Worm (Caenorhabditis elegans) whole organism, L1 larva: Measurements from ENCODE around the gene C24H12.4.

Experiments used
- C04F5.9 ChIP-seq: sonication (generic microtip); optimal IDR thresholded peaks from 2 replicates; lab custom pipeline; 2016; ENCODE audit warnings: missing genetic modification characterization, missing compliant biosample characterization
- C16A3.4 ChIP-seq: fragments of 150-350 bp; optimal IDR thresholded peaks from 2 replicates; lab custom pipeline; 2014; ENCODE audit warnings: missing biosample characterization, missing genetic modification characterization
- Y116A8C.19 ChIP-seq: sonication (generic microtip); optimal IDR thresholded peaks from 2 replicates; lab custom pipeline; 2016; ENCODE audit warnings: missing compliant biosample characterization, missing genetic modification characterization, borderline replicate concordance
- aha-1 ChIP-seq: fragments of 150-350 bp; optimal IDR thresholded peaks from 2 replicates; lab custom pipeline; 2014; ENCODE audit warnings: missing biosample characterization, missing genetic modification characterization
- alr-1 ChIP-seq: fragments of 200-800 bp; sonication (Bioruptor generic); optimal IDR thresholded peaks from 2 replicates; lab custom pipeline; 2018; ENCODE audit warnings: borderline replicate concordance, mild to moderate bottlenecking, missing genetic modification characterization, missing compliant biosample characterization
- aly-2 ChIP-seq: fragments of 150-350 bp; optimal IDR thresholded peaks from 2 replicates; lab custom pipeline; 2014; ENCODE audit warnings: missing biosample characterization, missing genetic modification characterization
- ceh-82 ChIP-seq, 3 experiments: fragments of 150-350 bp in 1 of 3; sonication (generic microtip) in 2 of 3; optimal IDR thresholded peaks; 2 replicates each; lab custom pipeline; 2014 to 2017; ENCODE audit warnings: missing biosample characterization in 3 of 3, missing genetic modification characterization in 3 of 3
- ceh-90 ChIP-seq: sonication (generic microtip); optimal IDR thresholded peaks from 2 replicates; lab custom pipeline; 2016; ENCODE audit warnings: missing genetic modification characterization, missing compliant biosample characterization
- dpl-1 ChIP-seq, 3 experiments: fragments of 150-350 bp in 2 of 3; sonication (generic microtip) in 1 of 3; optimal IDR thresholded peaks; 2 replicates each; lab custom pipeline; 2014 to 2017; ENCODE audit warnings: missing biosample characterization in 3 of 3, missing genetic modification characterization in 3 of 3, missing genetic modification reagents in 3 of 3
- efl-1 ChIP-seq, 4 experiments: fragments of 150-350 bp; optimal IDR thresholded peaks in 3 of 4; peaks in 1 of 4; 1 replicate in 1 of 4; 2 replicates in 3 of 4; lab custom pipeline; 2014; ENCODE audit warnings: missing biosample characterization in 2 of 4, missing genetic modification characterization in 2 of 4, missing genetic modification reagents in 2 of 4
- egl-13 ChIP-seq: sonication (generic microtip); optimal IDR thresholded peaks from 2 replicates; lab custom pipeline; 2016; ENCODE audit warnings: missing genotype, missing genetic modification reagents, missing genetic modification characterization, missing compliant biosample characterization
- egl-27 ChIP-seq, 2 experiments: fragments of 150-350 bp in 1 of 2; sonication (generic microtip); optimal IDR thresholded peaks; 3 replicates each; lab custom pipeline; 2017 to 2018; ENCODE audit warnings: missing biosample characterization in 2 of 2, missing genetic modification characterization in 2 of 2, missing genetic modification reagents in 2 of 2
- elt-2 ChIP-seq: sonication (generic microtip); optimal IDR thresholded peaks from 2 replicates; lab custom pipeline; 2016; ENCODE audit warnings: missing genetic modification characterization, mild to moderate bottlenecking, inconsistent platforms, missing compliant biosample characterization, missing genetic modification reagents
- fkh-10 ChIP-seq: sonication (generic microtip); optimal IDR thresholded peaks from 2 replicates; lab custom pipeline; 2017; ENCODE audit warnings: missing biosample characterization, missing genetic modification reagents, missing genetic modification characterization
- fkh-4 ChIP-seq: sonication (generic microtip); optimal IDR thresholded peaks from 2 replicates; lab custom pipeline; 2016; ENCODE audit warnings: missing compliant biosample characterization, missing genetic modification characterization, borderline replicate concordance
- fos-1 ChIP-seq: fragments of 150-350 bp; optimal IDR thresholded peaks from 2 replicates; lab custom pipeline; 2014; ENCODE audit warnings: missing biosample characterization, missing genetic modification characterization
- hlh-17 ChIP-seq: fragments of 200-800 bp; sonication (Bioruptor generic); optimal IDR thresholded peaks from 2 replicates; lab custom pipeline; 2018; ENCODE audit warnings: missing genetic modification characterization, mild to moderate bottlenecking, missing compliant biosample characterization, moderate library complexity, borderline replicate concordance
- hlh-4 ChIP-seq: sonication (generic microtip); optimal IDR thresholded peaks from 2 replicates; lab custom pipeline; 2016; ENCODE audit warnings: mild to moderate bottlenecking, missing genetic modification characterization, missing compliant biosample characterization
- hpl-2 ChIP-seq: fragments of 150-350 bp; optimal IDR thresholded peaks from 2 replicates; lab custom pipeline; 2014; ENCODE audit warnings: missing biosample characterization, missing genetic modification reagents, missing genetic modification characterization
- isw-1 ChIP-seq: fragments of 200-800 bp; sonication (Bioruptor generic); IDR thresholded peaks from 2 replicates; pipeline ENCODE4 v1.3.6; 2022; ENCODE audit warnings: missing genetic modification characterization, missing compliant biosample characterization
- jun-1 ChIP-seq: fragments of 150-350 bp; optimal IDR thresholded peaks from 2 replicates; lab custom pipeline; 2014; ENCODE audit warnings: missing biosample characterization, missing genetic modification reagents, missing genetic modification characterization
- lin-15B ChIP-seq: fragments of 150-350 bp; sonication (generic microtip); optimal IDR thresholded peaks from 3 replicates; lab custom pipeline; 2014; ENCODE audit warnings: missing biosample characterization, missing genetic modification characterization
- lin-35 ChIP-seq, 2 experiments: fragments of 150-350 bp; optimal IDR thresholded peaks; 2 replicates each; lab custom pipeline; 2014; ENCODE audit warnings: missing biosample characterization in 2 of 2, missing genetic modification characterization in 2 of 2, missing genetic modification reagents in 2 of 2
- lin-39 ChIP-seq: fragments of 150-350 bp; optimal IDR thresholded peaks from 2 replicates; lab custom pipeline; 2014; ENCODE audit warnings: missing biosample characterization, missing genetic modification reagents, missing genetic modification characterization
- lsy-2 ChIP-seq, 2 experiments: fragments of 150-350 bp; optimal IDR thresholded peaks; 2 replicates each; lab custom pipeline; 2014; ENCODE audit warnings: missing biosample characterization in 2 of 2, missing genetic modification characterization in 2 of 2
- mab-9 ChIP-seq: fragments of 200-800 bp; sonication (Bioruptor generic); IDR thresholded peaks from 2 replicates; pipeline ENCODE4 v1.3.6; 2022; ENCODE audit warnings: missing genetic modification reagents, missing genetic modification characterization, missing compliant biosample characterization
- mep-1 ChIP-seq: fragments of 150-350 bp; optimal IDR thresholded peaks from 2 replicates; lab custom pipeline; 2014; ENCODE audit warnings: missing biosample characterization, missing genetic modification characterization
- nhr-12 ChIP-seq: sonication (generic microtip); optimal IDR thresholded peaks from 2 replicates; lab custom pipeline; 2017; ENCODE audit warnings: missing biosample characterization, missing genetic modification characterization
- nhr-237 ChIP-seq: fragments of 150-350 bp; optimal IDR thresholded peaks from 2 replicates; lab custom pipeline; 2014; ENCODE audit warnings: missing biosample characterization, missing genetic modification characterization
- nhr-47 ChIP-seq: sonication (generic microtip); optimal IDR thresholded peaks from 2 replicates; lab custom pipeline; 2016; ENCODE audit warnings: mild to moderate bottlenecking, missing genetic modification characterization, moderate library complexity, missing compliant biosample characterization
- nhr-71 ChIP-seq: sonication (generic microtip); optimal IDR thresholded peaks from 2 replicates; lab custom pipeline; 2016; ENCODE audit warnings: mild to moderate bottlenecking, missing genetic modification characterization, moderate library complexity, missing compliant biosample characterization
- nhr-84 ChIP-seq: sonication (generic microtip); optimal IDR thresholded peaks from 2 replicates; lab custom pipeline; 2017; ENCODE audit warnings: missing biosample characterization, missing genetic modification characterization
- nhr-85 ChIP-seq: sonication (generic microtip); peaks from one replicate; lab custom pipeline; 2016; ENCODE audit warnings: missing genetic modification characterization, inconsistent platforms, missing compliant biosample characterization
- nhr-90 ChIP-seq: sonication (generic microtip); optimal IDR thresholded peaks from 2 replicates; lab custom pipeline; 2016; ENCODE audit warnings: mild to moderate bottlenecking, missing genetic modification characterization, missing compliant biosample characterization; ENCODE audit not compliant: poor library complexity
- pag-3 ChIP-seq: sonication (generic microtip); optimal IDR thresholded peaks from 2 replicates; lab custom pipeline; 2017; ENCODE audit warnings: missing genetic modification characterization, mild to moderate bottlenecking, missing compliant biosample characterization, antibody characterized with exemption, borderline replicate concordance; ENCODE audit not compliant: insufficient read depth
- pqm-1 ChIP-seq: sonication (generic microtip); optimal IDR thresholded peaks from 3 replicates; lab custom pipeline; 2017; ENCODE audit warnings: missing biosample characterization, missing genetic modification characterization
- rnt-1 ChIP-seq: sonication (generic microtip); optimal IDR thresholded peaks from 2 replicates; lab custom pipeline; 2016; ENCODE audit warnings: mild to moderate bottlenecking, missing genetic modification characterization, moderate library complexity, missing compliant biosample characterization
- sox-4 ChIP-seq: sonication (generic microtip); optimal IDR thresholded peaks from 2 replicates; lab custom pipeline; 2016; ENCODE audit warnings: missing genetic modification characterization, missing compliant biosample characterization
- sptf-1 ChIP-seq: fragments of 150-350 bp; optimal IDR thresholded peaks from 2 replicates; lab custom pipeline; 2014; ENCODE audit warnings: missing biosample characterization, missing genetic modification characterization
- sup-37 ChIP-seq: fragments of 200-800 bp; sonication (Bioruptor generic); optimal IDR thresholded peaks from 2 replicates; lab custom pipeline; 2018; ENCODE audit warnings: mild to moderate bottlenecking, missing genetic modification characterization, missing compliant biosample characterization
- tbx-2 ChIP-seq: sonication (generic microtip); optimal IDR thresholded peaks from 2 replicates; lab custom pipeline; 2016; ENCODE audit warnings: missing genetic modification characterization, missing compliant biosample characterization
- tlp-1 ChIP-seq: fragments of 150-350 bp; optimal IDR thresholded peaks from 2 replicates; lab custom pipeline; 2014; ENCODE audit warnings: missing biosample characterization, missing genetic modification characterization
- unc-86 ChIP-seq: sonication (generic microtip); optimal IDR thresholded peaks from 2 replicates; lab custom pipeline; 2016; ENCODE audit warnings: missing genetic modification characterization, missing compliant biosample characterization
- xbp-1 ChIP-seq: sonication (generic microtip); optimal IDR thresholded peaks from 2 replicates; lab custom pipeline; 2016; ENCODE audit warnings: missing genetic modification characterization, missing compliant biosample characterization
- ztf-4 ChIP-seq: fragments of 150-350 bp; optimal IDR thresholded peaks from 2 replicates; lab custom pipeline; 2014; ENCODE audit warnings: missing biosample characterization, missing genetic modification characterization

C24H12.4 gene

ce11 chrII:388533-388932 is 22.5 kb upstream of the C24H12.4 start, which contains the start of gene nstp-4:
Gene nstp-4, plus strand, starts transcription at chrII:388833.
- TF ChIP-seq hpl-2 (GFP tag; lab: Kevin White, UChicago) (no peak), ztf-4 (tag; lab: Kevin White, UChicago) (no peak), aha-1 (tag; lab: Kevin White, UChicago) (no peak), tlp-1 (tag; lab: Kevin White, UChicago) (no peak), sptf-1 (tag; lab: Kevin White, UChicago) (no peak), isw-1 (GFP tag; lab: Robert Waterston, UW) (no peak), aly-2 (tag; lab: Kevin White, UChicago) (no peak), jun-1 (tag; lab: Kevin White, UChicago) (no peak), hlh-17 (GFP tag; lab: Kevin White, UChicago) (no peak), nhr-84 (tag; lab: Kevin White, UChicago) (no peak), lsy-2 (tag; optimal IDR thresholded peaks at IDR 0.05; lab: Kevin White, UChicago) (no peak)

- TF ChIP-seq elt-2 (tag; lab: Kevin White, UChicago): no peak
- TF ChIP-seq, all 84 proteins: peak for 0
Measured at ce11 chrII:399321-399720, 11.7 kb upstream of the C24H12.4 start, which contains the start of gene C03H5.6. Gene C03H5.6, minus strand, starts transcription at chrII:399421.

- TF ChIP-seq lin-35 (GFP tag; optimal IDR thresholded peaks at IDR 0.05; lab: Kevin White, UChicago): no peak
- TF ChIP-seq efl-1 (optimal IDR thresholded peaks at IDR 0.05; lab: Kevin White, UChicago): no peak
- peak in 1 of 2 experiments; percentile 80 for TF ChIP-seq efl-1 (GFP tag; optimal IDR thresholded peaks at IDR 0.05 in 1 of 2; lab: Kevin White, UChicago)
- TF ChIP-seq, all 84 proteins: peak for 1
Measured at ce11 chrII:400167-400566, 10.9 kb upstream of the C24H12.4 start.

- TF ChIP-seq egl-13 (tag; lab: Kevin White, UChicago) (no peak), nhr-237 (tag; lab: Kevin White, UChicago) (no peak), dpl-1 (GFP tag; optimal IDR thresholded peaks at IDR 0.05; lab: Kevin White, UChicago) (peak in 1 of 3 experiments; percentile 39), fos-1 (tag; lab: Kevin White, UChicago) (no peak), ceh-82 (tag; optimal IDR thresholded peaks at IDR 0.05; lab: Kevin White, UChicago) (peak in 1 of 3 experiments; percentile 51), ceh-90 (tag; lab: Kevin White, UChicago) (no peak), egl-27 (tag; optimal IDR thresholded peaks at IDR 0.05; lab: Kevin White, UChicago) (no peak), mab-9 (GFP tag; lab: Robert Waterston, UW) (no peak), C04F5.9 (tag; lab: Kevin White, UChicago) (no peak), xbp-1 (tag; lab: Kevin White, UChicago) (no peak), nhr-85 (tag; lab: Kevin White, UChicago) (no peak), alr-1 (tag; lab: Kevin White, UChicago) (no peak), rnt-1 (tag; lab: Kevin White, UChicago) (no peak), fkh-10 (peak; percentile 45), hlh-17 (GFP tag; lab: Kevin White, UChicago) (no peak), C16A3.4 (tag; lab: Kevin White, UChicago) (no peak), Y116A8C.19 (tag; lab: Kevin White, UChicago) (no peak), sup-37 (GFP tag; lab: Kevin White, UChicago) (no peak), pqm-1 (tag; lab: Kevin White, UChicago) (no peak), nhr-47 (tag; lab: Kevin White, UChicago) (peak; percentile 31), lsy-2 (tag; optimal IDR thresholded peaks at IDR 0.05; lab: Kevin White, UChicago) (peak in 1 of 2 experiments; percentile 4), nhr-71 (tag; lab: Kevin White, UChicago) (no peak), fkh-4 (tag; lab: Kevin White, UChicago) (no peak), lin-15B (no peak), pag-3 (no peak), elt-2 (tag; lab: Kevin White, UChicago) (no peak), nhr-90 (tag; lab: Kevin White, UChicago) (no peak), ztf-4 (tag; lab: Kevin White, UChicago) (no peak), mep-1 (tag; lab: Kevin White, UChicago) (peak; percentile 26), lin-35 (GFP tag; optimal IDR thresholded peaks at IDR 0.05; lab: Kevin White, UChicago) (peak in 1 of 2 experiments; percentile 26), unc-86 (tag; lab: Kevin White, UChicago) (no peak), aha-1 (tag; lab: Kevin White, UChicago) (no peak), nhr-12 (tag; lab: Kevin White, UChicago) (no peak), lin-39 (tag; lab: Kevin White, UChicago) (no peak), tbx-2 (tag; lab: Kevin White, UChicago) (peak; percentile 19), hlh-4 (tag; lab: Kevin White, UChicago) (no peak), sox-4 (tag; lab: Kevin White, UChicago) (no peak)
Measured at ce11 chrII:401211-401610, 9.8 kb upstream of the C24H12.4 start.
